Worm (Caenorhabditis elegans): ENCODE results near the gene C14C11.2.

DNA sequence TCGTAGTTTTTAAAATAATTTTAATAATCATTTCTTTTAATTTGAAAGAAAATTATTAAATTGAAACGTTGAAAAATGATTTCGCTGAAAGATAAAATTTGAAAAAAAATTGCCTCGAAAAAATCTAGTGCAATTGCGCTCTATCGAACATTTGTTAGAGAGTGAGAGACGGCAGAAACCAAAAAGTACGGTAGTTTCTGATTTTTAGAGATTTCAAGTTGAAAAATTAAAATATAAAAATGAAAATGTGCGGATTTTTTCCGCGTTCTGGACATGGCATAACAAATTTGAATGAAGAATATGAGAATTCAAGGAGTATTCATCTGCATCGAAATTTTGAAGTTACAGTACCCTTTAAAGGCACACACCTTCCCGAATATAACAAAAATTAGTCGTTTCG is 41.6 kb upstream of the C14C11.2 start:
- TF ChIP-seq flt-1 (GFP tag; IDR thresholded peaks at IDR 0.05), result no peak
- TF ChIP-seq ztf-29 (GFP tag; IDR thresholded peaks at IDR 0.05), result no peak
- TF ChIP-seq ref-1 (GFP tag; conservative IDR thresholded peaks at IDR 0.05), result no peak
- no peak for TF ChIP-seq cog-1 (tag; optimal IDR thresholded peaks at IDR 0.05)
- TF ChIP-seq T22C8.4 (GFP tag; IDR thresholded peaks at IDR 0.05), result no peak
- no peak for TF ChIP-seq klf-2 (GFP tag; conservative IDR thresholded peaks at IDR 0.05)
